Worm (Caenorhabditis elegans) whole organism, young adult: ENCODE data around the gene C02B8.1.

Experiments used
- C17E4.6 ChIP-seq: fragments of 200-800 bp; sonication (Bioruptor generic); IDR thresholded peaks from 2 replicates; pipeline ENCODE4 v1.3.6; 2022; ENCODE audit warnings: missing genetic modification reagents, missing genetic modification characterization, missing compliant biosample characterization
- F55B11.4 ChIP-seq: sonication (generic microtip); optimal IDR thresholded peaks from 2 replicates; lab custom pipeline; 2016; ENCODE audit warnings: missing compliant biosample characterization, missing genetic modification characterization, borderline replicate concordance; ENCODE audit not compliant: insufficient read depth
- K11D2.4 ChIP-seq: fragments of 200-800 bp; sonication (Bioruptor generic); IDR thresholded peaks from 2 replicates; pipeline ENCODE4 v1.3.6; 2022; ENCODE audit warnings: missing genetic modification reagents, missing genetic modification characterization, missing compliant biosample characterization
- Y79H2A.3 ChIP-seq: fragments of 200-800 bp; sonication (Bioruptor generic); conservative IDR thresholded peaks from 2 replicates; pipeline ENCODE4 v1.3.6; 2022; ENCODE audit warnings: missing genetic modification reagents, missing genetic modification characterization, missing compliant biosample characterization
- ZK185.1 ChIP-seq: sonication (generic microtip); optimal IDR thresholded peaks from 2 replicates; lab custom pipeline; 2016; ENCODE audit warnings: mild to moderate bottlenecking, missing genetic modification characterization, missing compliant biosample characterization; ENCODE audit not compliant: poor library complexity, severe bottlenecking
- akir-1 ChIP-seq: fragments of 200-800 bp; sonication (Bioruptor generic); optimal IDR thresholded peaks from 2 replicates; lab custom pipeline; 2018; ENCODE audit warnings: mild to moderate bottlenecking, missing genetic modification characterization, moderate library complexity, missing compliant biosample characterization
- athp-1 ChIP-seq: sonication (generic microtip); optimal IDR thresholded peaks from 2 replicates; lab custom pipeline; 2017; ENCODE audit warnings: mild to moderate bottlenecking, missing genetic modification characterization, missing compliant biosample characterization
- attf-5 ChIP-seq: fragments of 200-800 bp; sonication (Bioruptor generic); optimal IDR thresholded peaks from 2 replicates; lab custom pipeline; 2018; ENCODE audit warnings: mild to moderate bottlenecking, missing genetic modification characterization, missing compliant biosample characterization
- cebp-1 ChIP-seq, 2 experiments: fragments of 200-800 bp in 1 of 2; sonication (Bioruptor generic) in 1 of 2; sonication (generic microtip) in 1 of 2; IDR thresholded peaks in 1 of 2; optimal IDR thresholded peaks in 1 of 2; 2 replicates each; pipeline versions ENCODE4 v1.3.6 to Lab custom; 2017 to 2022; ENCODE audit warnings: missing compliant biosample characterization in 2 of 2, missing genetic modification characterization in 2 of 2, mild to moderate bottlenecking in 1 of 2, missing genetic modification reagents in 1 of 2, moderate library complexity in 1 of 2
- cebp-2 ChIP-seq: fragments of 200-800 bp; sonication (Bioruptor generic); IDR thresholded peaks from 2 replicates; pipeline ENCODE4 v1.3.6; 2022; ENCODE audit warnings: missing genetic modification characterization, missing compliant biosample characterization
- ceh-27 ChIP-seq: fragments of 200-800 bp; sonication (Bioruptor generic); optimal IDR thresholded peaks from 2 replicates; lab custom pipeline; 2018; ENCODE audit warnings: mild to moderate bottlenecking, missing genetic modification characterization, moderate library complexity, missing compliant biosample characterization
- chd-7 ChIP-seq: sonication (generic microtip); optimal IDR thresholded peaks from 2 replicates; lab custom pipeline; 2016; ENCODE audit warnings: mild to moderate bottlenecking, missing genetic modification characterization, moderate library complexity, missing compliant biosample characterization
- efl-1 ChIP-seq: fragments of 150-350 bp; optimal IDR thresholded peaks from 2 replicates; lab custom pipeline; 2014; ENCODE audit warnings: missing biosample characterization, missing genetic modification reagents, missing genetic modification characterization
- hlh-12 ChIP-seq: sonication (generic microtip); optimal IDR thresholded peaks from 2 replicates; lab custom pipeline; 2016; ENCODE audit warnings: missing genetic modification characterization, missing compliant biosample characterization
- lag-1 ChIP-seq: fragments of 200-800 bp; sonication (Bioruptor generic); IDR thresholded peaks from 2 replicates; pipeline ENCODE4 v1.3.6; 2022; ENCODE audit warnings: missing genetic modification reagents, missing genetic modification characterization, missing compliant biosample characterization
- lin-26 ChIP-seq: fragments of 200-800 bp; sonication (Bioruptor generic); IDR thresholded peaks from 2 replicates; pipeline ENCODE4 v1.3.6; 2022; ENCODE audit warnings: missing genetic modification reagents, missing genetic modification characterization, missing compliant biosample characterization
- lsy-27 ChIP-seq: sonication (generic microtip); optimal IDR thresholded peaks from 2 replicates; lab custom pipeline; 2017; ENCODE audit warnings: missing genetic modification characterization, mild to moderate bottlenecking, missing compliant biosample characterization, antibody characterized with exemption, missing genotype, borderline replicate concordance; ENCODE audit not compliant: insufficient read depth
- madf-3 ChIP-seq: fragments of 200-800 bp; sonication (Bioruptor generic); IDR thresholded peaks from 2 replicates; pipeline ENCODE4 v1.3.6; 2022; ENCODE audit warnings: missing genetic modification reagents, missing genetic modification characterization, missing compliant biosample characterization
- mes-4 ChIP-seq: sonication (generic microtip); optimal IDR thresholded peaks from 2 replicates; lab custom pipeline; 2016; ENCODE audit warnings: missing genotype, missing genetic modification characterization, missing compliant biosample characterization
- mxl-1 ChIP-seq: sonication (generic microtip); optimal IDR thresholded peaks from 2 replicates; lab custom pipeline; 2016; ENCODE audit warnings: missing genetic modification characterization, missing compliant biosample characterization
- nhr-27 ChIP-seq: fragments of 200-800 bp; sonication (Bioruptor generic); optimal IDR thresholded peaks from 2 replicates; lab custom pipeline; 2018; ENCODE audit warnings: mild to moderate bottlenecking, missing genetic modification characterization, moderate library complexity, missing compliant biosample characterization
- nhr-80 ChIP-seq: sonication (generic microtip); optimal IDR thresholded peaks from 2 replicates; lab custom pipeline; 2016; ENCODE audit warnings: missing genetic modification characterization, missing compliant biosample characterization
- nhr-90 ChIP-seq: sonication (generic microtip); optimal IDR thresholded peaks from 2 replicates; lab custom pipeline; 2016; ENCODE audit warnings: missing genotype, mild to moderate bottlenecking, missing genetic modification characterization, missing compliant biosample characterization
- pbrm-1 ChIP-seq: fragments of 200-800 bp; sonication (Bioruptor generic); IDR thresholded peaks from 2 replicates; pipeline ENCODE4 v1.3.6; 2022; ENCODE audit warnings: missing genetic modification reagents, missing genetic modification characterization, missing compliant biosample characterization
- rcor-1 ChIP-seq: fragments of 200-800 bp; sonication (Bioruptor generic); IDR thresholded peaks from 2 replicates; pipeline ENCODE4 v1.3.6; 2022; ENCODE audit warnings: missing genetic modification reagents, missing genetic modification characterization, missing compliant biosample characterization
- repo-1 ChIP-seq: sonication (generic microtip); optimal IDR thresholded peaks from 2 replicates; lab custom pipeline; 2017; ENCODE audit warnings: mild to moderate bottlenecking, missing genetic modification characterization, missing compliant biosample characterization
- snpc-1.3 ChIP-seq: sonication (generic microtip); optimal IDR thresholded peaks from 2 replicates; lab custom pipeline; 2017; ENCODE audit warnings: missing genetic modification characterization, mild to moderate bottlenecking, missing compliant biosample characterization, antibody characterized with exemption, moderate library complexity, missing genotype, missing genetic modification reagents; ENCODE audit not compliant: insufficient read depth
- snpc-3.4 ChIP-seq: sonication (generic microtip); optimal IDR thresholded peaks from 2 replicates; lab custom pipeline; 2017; ENCODE audit warnings: missing genetic modification characterization, mild to moderate bottlenecking, missing compliant biosample characterization, antibody characterized with exemption, moderate library complexity, missing genotype, missing genetic modification reagents
- zfh-2 ChIP-seq: fragments of 200-800 bp; sonication (Bioruptor generic); conservative IDR thresholded peaks from 2 replicates; pipeline ENCODE4 v1.3.6; 2022; ENCODE audit warnings: missing genetic modification reagents, missing genetic modification characterization, missing compliant biosample characterization
- ztf-25 ChIP-seq: fragments of 200-800 bp; sonication (Bioruptor generic); IDR thresholded peaks from 2 replicates; pipeline ENCODE4 v1.3.6; 2022; ENCODE audit warnings: missing genetic modification reagents, missing genetic modification characterization, missing compliant biosample characterization
- ztf-26 ChIP-seq: sonication (generic microtip); optimal IDR thresholded peaks from 2 replicates; lab custom pipeline; 2017; ENCODE audit warnings: missing genetic modification characterization, missing compliant biosample characterization

The C02B8.1 gene

DNA sequence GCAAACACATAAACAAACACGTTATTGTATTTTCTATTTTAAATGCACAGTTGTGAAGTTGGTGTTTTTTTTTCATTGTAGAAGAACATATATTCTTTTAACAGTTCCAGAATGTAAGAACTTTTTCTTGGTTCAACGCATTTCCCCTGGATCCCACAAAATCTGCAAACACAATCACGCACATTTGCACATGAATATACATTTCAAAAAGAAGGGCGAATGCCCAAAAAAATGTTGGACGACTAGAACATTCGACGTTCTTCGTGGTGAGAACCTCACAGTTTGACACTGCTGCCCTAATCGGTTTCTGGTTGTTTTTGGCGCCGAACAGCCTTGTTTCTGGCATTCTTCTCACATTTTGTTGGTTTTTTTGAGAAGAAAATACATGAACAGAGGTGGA is 38.0 kb upstream of the C02B8.1 start (continued):
- TF ChIP-seq madf-3 (GFP tag; lab: Robert Waterston, UW) (no peak), C17E4.6 (GFP tag; lab: Robert Waterston, UW) (no peak), mes-4 (no peak), Y79H2A.3 (GFP tag; lab: Robert Waterston, UW) (no peak), pbrm-1 (GFP tag; lab: Robert Waterston, UW) (no peak), nhr-80 (tag; lab: Kevin White, UChicago) (peak; percentile 35)

DNA sequence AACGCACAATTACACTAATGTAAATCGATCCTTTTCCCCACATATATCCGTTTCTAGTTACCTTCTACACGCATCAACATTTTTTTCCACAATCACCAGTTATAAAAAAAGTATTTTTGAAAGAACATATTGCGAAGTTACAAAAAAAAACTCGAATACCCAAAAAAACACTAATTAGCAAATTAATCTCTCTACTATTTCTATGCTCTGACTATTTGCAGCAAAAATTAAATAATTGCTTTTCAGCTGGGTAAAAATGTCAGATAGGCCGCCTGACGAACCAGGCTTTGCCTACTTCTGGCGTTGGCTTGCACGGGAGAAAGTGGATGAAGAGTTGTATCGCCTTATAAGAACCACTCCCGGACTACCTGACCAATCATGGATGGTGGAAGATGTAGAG is 37.3 kb upstream of the C02B8.1 start, which contains the start of gene K07E3.1:
TSS of gene K07E3.1 (plus strand) at position 247 of the 400 bp plus-strand sequence.
- peak; percentile 9 for TF ChIP-seq akir-1 (GFP tag; lab: Kevin White, UChicago)
- no peak for TF ChIP-seq ZK185.1 (tag; lab: Kevin White, UChicago)

DNA sequence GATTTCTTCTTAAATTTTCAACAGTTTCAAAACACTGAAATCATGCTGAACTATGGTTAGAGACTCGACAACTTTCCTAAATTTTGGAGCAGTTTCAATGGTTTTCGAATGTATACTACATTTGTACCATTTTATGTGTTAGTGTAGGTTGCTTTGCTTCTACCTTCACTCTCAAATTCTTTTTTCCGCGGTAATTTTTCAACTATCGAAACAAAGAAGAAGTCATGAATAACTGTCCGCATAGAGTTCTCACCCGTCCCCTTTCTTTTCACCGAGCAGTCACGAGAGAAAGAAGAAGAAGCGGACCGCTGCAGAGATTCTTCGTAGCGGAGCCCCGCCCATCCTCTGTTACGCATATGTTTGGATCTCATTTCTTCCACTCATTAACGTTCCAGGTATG is 31.3 kb upstream of the C02B8.1 start, which contains the start of gene hlh-8:
TSS of gene hlh-8 (plus strand) at position 301 of the 400 bp plus-strand sequence.
- TF ChIP-seq repo-1 (tag; lab: Kevin White, UChicago) (no peak), snpc-1.3 (tag; lab: Kevin White, UChicago) (no peak), F55B11.4 (tag; lab: Kevin White, UChicago) (no peak), cebp-1 (GFP tag; IDR thresholded peaks at IDR 0.05; lab: Robert Waterston, UW) (no peak), cebp-1 (tag; optimal IDR thresholded peaks at IDR 0.05; lab: Kevin White, UChicago) (no peak), Y79H2A.3 (GFP tag; lab: Robert Waterston, UW) (no peak), efl-1 (no peak)

DNA sequence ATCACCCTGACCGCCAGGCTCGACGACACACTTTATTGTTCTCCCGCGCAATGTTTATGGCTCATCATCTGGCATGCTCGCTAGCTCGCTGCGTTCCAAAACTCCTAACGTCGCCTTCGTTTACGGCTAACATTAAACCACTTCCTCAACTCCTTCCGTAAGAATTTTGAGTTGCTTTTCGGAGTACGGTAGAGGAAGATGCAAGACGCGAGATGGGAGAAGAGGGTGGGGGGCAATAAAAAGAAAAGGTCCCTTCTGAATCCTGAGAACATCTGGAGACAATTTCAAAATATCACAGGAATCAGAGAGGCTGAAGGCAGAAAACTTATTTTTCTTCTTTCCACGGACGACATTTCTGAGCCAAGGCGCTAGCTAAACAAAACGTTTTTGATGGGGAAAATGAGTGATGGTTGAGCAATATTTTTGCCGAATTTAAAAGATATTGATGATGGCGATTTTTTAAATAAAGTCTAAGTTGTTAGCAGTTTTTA is 29.6 kb upstream of the C02B8.1 start:
- TF ChIP-seq rcor-1 (GFP tag; lab: Robert Waterston, UW) = no peak
- TF ChIP-seq attf-5 (GFP tag; lab: Kevin White, UChicago) = no peak
- TF ChIP-seq hlh-12 (tag; lab: Kevin White, UChicago) = no peak
- no peak for TF ChIP-seq lag-1 (GFP tag; lab: Robert Waterston, UW)
- TF ChIP-seq snpc-3.4 (tag; lab: Kevin White, UChicago) = no peak
- no peak for TF ChIP-seq lsy-27 (tag; lab: Kevin White, UChicago)
- TF ChIP-seq K11D2.4 = no peak
- no peak for TF ChIP-seq lin-26 (GFP tag; lab: Robert Waterston, UW)
- TF ChIP-seq ztf-25 = no peak
- no peak for TF ChIP-seq chd-7

DNA sequence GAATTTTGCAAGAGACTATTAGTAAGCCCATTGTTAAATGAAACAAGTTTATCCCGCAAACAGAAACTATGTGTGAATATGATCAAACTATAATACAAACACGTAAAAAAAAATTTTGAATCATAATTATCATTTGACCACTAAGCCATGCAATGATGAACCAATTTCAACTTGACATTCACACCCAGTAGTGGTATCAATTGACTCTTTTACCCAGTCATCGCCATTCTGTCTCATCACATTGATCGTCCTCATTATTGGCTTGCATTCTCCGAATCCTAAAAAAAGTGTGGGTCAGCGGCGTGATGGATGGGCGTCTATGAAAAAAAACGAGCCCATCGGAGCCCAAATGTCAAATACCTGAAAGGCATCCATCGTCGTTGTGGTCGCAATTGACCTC is 27.2 kb upstream of the C02B8.1 start:
- TF ChIP-seq zfh-2 = no peak
- TF ChIP-seq ceh-27 = no peak
- no peak for TF ChIP-seq mxl-1 (tag; lab: Kevin White, UChicago)
- TF ChIP-seq ztf-26 (tag; lab: Kevin White, UChicago) = no peak
- no peak for TF ChIP-seq athp-1 (tag; lab: Kevin White, UChicago)
- TF ChIP-seq nhr-90 (tag; lab: Kevin White, UChicago) = no peak
- TF ChIP-seq nhr-80 (tag; lab: Kevin White, UChicago) = no peak
- no peak for TF ChIP-seq nhr-27
- TF ChIP-seq cebp-2 (GFP tag; lab: Robert Waterston, UW) = no peak
